Fruit fly (Drosophila melanogaster) whole organism, embryonic: ENCODE data around the gene CG12990.

Source experiments
- CG10209 ChIP-seq: fragments of 200-800 bp; sonication (Bioruptor generic); optimal IDR thresholded peaks from 3 replicates; lab custom pipeline; 2017; ENCODE audit warnings: missing biosample characterization, mild to moderate bottlenecking, missing genetic modification characterization, missing genetic modification reagents
- CG10431 ChIP-seq: fragments of 200-800 bp; sonication (Bioruptor generic); optimal IDR thresholded peaks from 3 replicates; lab custom pipeline; 2018; ENCODE audit warnings: missing biosample characterization, mild to moderate bottlenecking, missing genetic modification characterization
- CG10654 ChIP-seq: fragments of 200-800 bp; sonication (Bioruptor generic); optimal IDR thresholded peaks from 2 replicates; lab custom pipeline; 2016; ENCODE audit warnings: missing biosample characterization, missing genetic modification characterization
- CG11504 ChIP-seq: fragments of 200-800 bp; sonication (Bioruptor generic); optimal IDR thresholded peaks from 3 replicates; lab custom pipeline; 2019; ENCODE audit warnings: missing biosample characterization, mild to moderate bottlenecking, missing genetic modification characterization, moderate library complexity
- CG12155 ChIP-seq: fragments of 200-800 bp; sonication (Bioruptor generic); optimal IDR thresholded peaks from 3 replicates; lab custom pipeline; 2016; ENCODE audit warnings: missing biosample characterization, missing genetic modification characterization
- CG14965 ChIP-seq: fragments of 200-800 bp; sonication (Bioruptor generic); optimal IDR thresholded peaks from 2 replicates; lab custom pipeline; 2016; ENCODE audit warnings: missing biosample characterization, missing genetic modification characterization, borderline replicate concordance
- CG15601 ChIP-seq: fragments of 200-800 bp; sonication (Bioruptor generic); optimal IDR thresholded peaks from 3 replicates; lab custom pipeline; 2019; ENCODE audit warnings: missing biosample characterization, mild to moderate bottlenecking, missing genetic modification characterization, moderate library complexity
- CG1602 ChIP-seq: fragments of 200-800 bp; sonication (Bioruptor generic); optimal IDR thresholded peaks from 3 replicates; lab custom pipeline; 2016; ENCODE audit warnings: missing biosample characterization, missing genetic modification characterization
- CG1647 ChIP-seq: fragments of 200-800 bp; sonication (Bioruptor generic); optimal IDR thresholded peaks from 3 replicates; lab custom pipeline; 2016; ENCODE audit warnings: missing biosample characterization, missing genetic modification characterization
- CG17328 ChIP-seq: fragments of 200-800 bp; sonication (Bioruptor generic); IDR thresholded peaks from 2 replicates; pipeline ENCODE4 v1.3.6; 2022; ENCODE audit warnings: missing biosample characterization, missing genetic modification characterization
- CG18262 ChIP-seq: fragments of 200-800 bp; optimal IDR thresholded peaks from 3 replicates; lab custom pipeline; 2019; ENCODE audit warnings: missing biosample characterization, mild to moderate bottlenecking, missing genetic modification characterization, moderate library complexity
- CG2712 ChIP-seq: fragments of 200-800 bp; optimal IDR thresholded peaks from 3 replicates; lab custom pipeline; 2019; ENCODE audit warnings: missing biosample characterization, mild to moderate bottlenecking, missing genetic modification characterization, moderate library complexity
- CG34376 ChIP-seq: fragments of 200-800 bp; sonication (Bioruptor generic); optimal IDR thresholded peaks from 2 replicates; lab custom pipeline; 2018; ENCODE audit warnings: missing biosample characterization, mild to moderate bottlenecking, missing genetic modification characterization
- CG3847 ChIP-seq: fragments of 200-800 bp; sonication (Bioruptor generic); IDR thresholded peaks from 2 replicates; pipeline ENCODE4 v1.3.6; 2022; ENCODE audit warnings: missing biosample characterization, missing genetic modification characterization
- CG42726 ChIP-seq: fragments of 200-800 bp; sonication (Bioruptor generic); IDR thresholded peaks from 2 replicates; pipeline ENCODE4 v1.3.6; 2022; ENCODE audit warnings: missing biosample characterization, missing genetic modification characterization; ENCODE audit not compliant: partially characterized antibody
- CG6272 ChIP-seq: fragments of 200-800 bp; sonication (Bioruptor generic); IDR thresholded peaks from 2 replicates; pipeline ENCODE4 v1.3.6; 2022; ENCODE audit warnings: missing biosample characterization, missing genetic modification characterization
- CG6765 ChIP-seq: fragments of 200-800 bp; sonication (Bioruptor generic); optimal IDR thresholded peaks from 3 replicates; lab custom pipeline; 2017; ENCODE audit warnings: missing biosample characterization, mild to moderate bottlenecking, missing genetic modification characterization
- CG7372 ChIP-seq: fragments of 200-800 bp; sonication (Bioruptor generic); IDR thresholded peaks from 2 replicates; pipeline ENCODE4 v1.3.6; 2022; ENCODE audit warnings: missing biosample characterization, missing genetic modification characterization
- CG7745 ChIP-seq: fragments of 200-800 bp; sonication (Bioruptor generic); optimal IDR thresholded peaks from 2 replicates; lab custom pipeline; 2018; ENCODE audit warnings: missing biosample characterization, mild to moderate bottlenecking, missing genetic modification characterization, moderate library complexity
- CG9727 ChIP-seq: fragments of 200-800 bp; sonication (Bioruptor generic); optimal IDR thresholded peaks from 3 replicates; lab custom pipeline; 2017; ENCODE audit warnings: missing biosample characterization, mild to moderate bottlenecking, missing genetic modification characterization
- D19B ChIP-seq: fragments of 200-800 bp; sonication (Bioruptor generic); optimal IDR thresholded peaks from 2 replicates; lab custom pipeline; 2017; ENCODE audit warnings: missing biosample characterization, mild to moderate bottlenecking, missing genetic modification characterization
- Dip2 ChIP-seq: fragments of 200-800 bp; sonication (Bioruptor generic); IDR thresholded peaks from 2 replicates; pipeline ENCODE4 v1.3.6; 2022; ENCODE audit warnings: missing biosample characterization, missing genetic modification characterization
- Eip74EF ChIP-seq, 2 experiments: fragments of 200-800 bp in 1 of 2; fragments of >200 bp in 1 of 2; sonication (Bioruptor generic) in 1 of 2; optimal IDR thresholded peaks; 2 replicates each; lab custom pipeline; 2017 to 2019; ENCODE audit warnings: missing biosample characterization in 2 of 2, missing genetic modification characterization in 2 of 2, mild to moderate bottlenecking in 1 of 2, moderate library complexity in 1 of 2
- HHEX ChIP-seq: fragments of 200-800 bp; sonication (Bioruptor generic); optimal IDR thresholded peaks from 3 replicates; lab custom pipeline; 2017; ENCODE audit warnings: missing biosample characterization, mild to moderate bottlenecking, missing genetic modification characterization, missing genetic modification reagents
- Hey ChIP-seq: fragments of 200-800 bp; sonication (Bioruptor generic); optimal IDR thresholded peaks from 3 replicates; lab custom pipeline; 2018; ENCODE audit warnings: missing biosample characterization, mild to moderate bottlenecking, missing genetic modification characterization
- HmgD ChIP-seq: fragments of 200-800 bp; sonication (Bioruptor generic); optimal IDR thresholded peaks from 3 replicates; lab custom pipeline; 2016; ENCODE audit warnings: missing biosample characterization, missing genetic modification characterization
- Hmx ChIP-seq: fragments of 200-800 bp; sonication (Bioruptor generic); optimal IDR thresholded peaks from 2 replicates; lab custom pipeline; 2016; ENCODE audit warnings: missing biosample characterization, missing genetic modification characterization
- Hr39 ChIP-seq: fragments of >200 bp; optimal IDR thresholded peaks from 2 replicates; lab custom pipeline; 2017
- Nf-YA ChIP-seq: fragments of 200-800 bp; sonication (Bioruptor generic); IDR thresholded peaks from 2 replicates; pipeline ENCODE4 v1.3.6; 2022; ENCODE audit warnings: missing biosample characterization, missing genetic modification characterization
- Pdp1 ChIP-seq, 2 experiments: fragments of 200-800 bp; sonication (Bioruptor generic); optimal IDR thresholded peaks; 3 replicates each; lab custom pipeline; 2016; ENCODE audit warnings: missing biosample characterization in 2 of 2, missing genetic modification characterization in 2 of 2, mild to moderate bottlenecking in 1 of 2, moderate library complexity in 1 of 2
- amos ChIP-seq: fragments of 200-800 bp; sonication (Bioruptor generic); IDR thresholded peaks from 2 replicates; pipeline ENCODE4 v1.3.6; 2022; ENCODE audit warnings: missing biosample characterization, missing genetic modification characterization; ENCODE audit not compliant: partially characterized antibody
- fd64A ChIP-seq: fragments of 200-800 bp; sonication (Bioruptor generic); optimal IDR thresholded peaks from 3 replicates; lab custom pipeline; 2018; ENCODE audit warnings: missing biosample characterization, mild to moderate bottlenecking, missing genetic modification characterization
- fu2 ChIP-seq: fragments of 200-800 bp; sonication (Bioruptor generic); optimal IDR thresholded peaks from 2 replicates; lab custom pipeline; 2016; ENCODE audit warnings: missing biosample characterization, missing genetic modification characterization
- gro ChIP-seq: fragments of 200-800 bp; sonication (Bioruptor generic); optimal IDR thresholded peaks from 2 replicates; lab custom pipeline; 2016; ENCODE audit warnings: missing biosample characterization, missing genetic modification characterization
- gt ChIP-seq: fragments of 200-800 bp; sonication (Bioruptor generic); IDR thresholded peaks from 2 replicates; pipeline ENCODE4 v1.3.6; 2022; ENCODE audit warnings: missing biosample characterization, missing genetic modification characterization
- ham ChIP-seq: fragments of 200-800 bp; sonication (Bioruptor generic); IDR thresholded peaks from 2 replicates; pipeline ENCODE4 v1.3.6; 2022; ENCODE audit warnings: missing biosample characterization, missing genetic modification characterization
- hkb ChIP-seq, 2 experiments: fragments of 200-800 bp in 1 of 2; fragments of >200 bp in 1 of 2; sonication (Bioruptor generic) in 1 of 2; IDR thresholded peaks in 1 of 2; optimal IDR thresholded peaks in 1 of 2; 2 replicates each; pipeline versions ENCODE4 v1.3.6 to Lab custom; 2017 to 2022; ENCODE audit warnings: missing biosample characterization in 1 of 2, missing genetic modification characterization in 1 of 2
- insv ChIP-seq, 2 experiments: fragments of 200-800 bp; sonication (Bioruptor generic); optimal IDR thresholded peaks; 3 replicates each; lab custom pipeline; 2016 to 2018; ENCODE audit warnings: missing biosample characterization in 2 of 2, missing genetic modification characterization in 2 of 2
- jing ChIP-seq: fragments of 200-800 bp; sonication (Bioruptor generic); optimal IDR thresholded peaks from 2 replicates; lab custom pipeline; 2018; ENCODE audit warnings: missing biosample characterization, mild to moderate bottlenecking, missing genetic modification characterization
- nerfin-2 ChIP-seq: fragments of 200-800 bp; sonication (Bioruptor generic); IDR thresholded peaks from 2 replicates; pipeline ENCODE4 v1.3.6; 2022; ENCODE audit warnings: missing biosample characterization, missing genetic modification characterization; ENCODE audit not compliant: partially characterized antibody
- org-1 ChIP-seq: fragments of 200-800 bp; sonication (Bioruptor generic); optimal IDR thresholded peaks from 2 replicates; lab custom pipeline; 2017; ENCODE audit warnings: missing biosample characterization, missing genetic modification characterization
- pho ChIP-seq: fragments of 200-800 bp; sonication (Bioruptor generic); optimal IDR thresholded peaks from 2 replicates; lab custom pipeline; 2016; ENCODE audit warnings: missing biosample characterization, missing genetic modification characterization
- pita ChIP-seq: fragments of 200-800 bp; sonication (Bioruptor generic); optimal IDR thresholded peaks from 2 replicates; lab custom pipeline; 2017; ENCODE audit warnings: missing biosample characterization, mild to moderate bottlenecking, missing genetic modification characterization
- ro ChIP-seq: fragments of 200-800 bp; sonication (Bioruptor generic); IDR thresholded peaks from 2 replicates; pipeline ENCODE4 v1.3.6; 2022; ENCODE audit warnings: missing biosample characterization, missing genetic modification characterization
- sna ChIP-seq: fragments of 200-800 bp; sonication (Bioruptor generic); IDR thresholded peaks from 2 replicates; pipeline ENCODE4 v1.3.6; 2022; ENCODE audit warnings: missing biosample characterization, missing genetic modification characterization; ENCODE audit not compliant: partially characterized antibody
- tgo ChIP-seq: fragments of 200-800 bp; sonication (Bioruptor generic); IDR thresholded peaks from 3 replicates; pipeline ENCODE4 v1.3.6; 2022; ENCODE audit warnings: missing biosample characterization, missing genetic modification characterization
- unpg ChIP-seq: fragments of 200-800 bp; sonication (Bioruptor generic); optimal IDR thresholded peaks from 3 replicates; lab custom pipeline; 2018; ENCODE audit warnings: missing biosample characterization, mild to moderate bottlenecking, missing genetic modification characterization, moderate library complexity
- vfl ChIP-seq: fragments of 200-800 bp; sonication (Bioruptor generic); optimal IDR thresholded peaks from 2 replicates; lab custom pipeline; 2016; ENCODE audit warnings: missing biosample characterization, missing genetic modification characterization
- zen2 ChIP-seq: fragments of 200-800 bp; sonication (Bioruptor generic); IDR thresholded peaks from 3 replicates; pipeline ENCODE4 v1.3.6; 2022; ENCODE audit warnings: missing biosample characterization, missing genetic modification characterization; ENCODE audit not compliant: partially characterized antibody
- zfh1 ChIP-seq: fragments of 200-800 bp; sonication (Bioruptor generic); IDR thresholded peaks from 3 replicates; pipeline ENCODE4 v1.3.6; 2022; ENCODE audit warnings: missing biosample characterization, missing genetic modification characterization

Gene CG12990

DNA sequence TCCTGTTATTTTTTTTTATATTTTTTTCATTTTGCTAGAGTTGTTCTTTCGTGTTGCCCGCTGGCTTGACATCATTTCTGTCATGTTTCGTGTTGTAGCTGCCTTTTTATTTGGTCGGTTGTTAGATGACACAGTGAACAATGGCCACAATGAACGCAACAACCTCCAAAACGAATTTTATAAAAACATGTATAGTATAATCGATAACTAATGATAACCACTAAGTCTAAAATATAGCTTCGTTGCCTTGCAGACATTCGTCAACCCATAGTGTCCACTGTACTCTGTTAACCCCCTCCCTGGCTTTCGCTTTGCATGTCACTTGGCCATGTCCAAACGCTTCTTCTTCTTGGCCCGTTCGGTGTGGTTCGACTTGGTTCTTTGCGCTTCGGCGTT, 42.0 kb upstream of the CG12990 start (continued):
- TF ChIP-seq CG2712 (tag; lab: Kevin White, UChicago) (peak; percentile 66), Dip2 (no peak), CG15601 (tag; lab: Kevin White, UChicago) (peak; percentile 7), CG42726 (no peak), ro (GFP tag; lab: Robert Waterston, UW) (0 out of 2 replicates have a peak, but pooled peaks have one; percentile 8), hkb (optimal IDR thresholded peaks at IDR 0.05; lab: Kevin White, UChicago) (no peak), hkb (GFP tag; IDR thresholded peaks at IDR 0.05; lab: Robert Waterston, UW) (peak; percentile 85), D19B (GFP tag; lab: Kevin White, UChicago) (no peak), zen2 (GFP tag; lab: Robert Waterston, UW) (no peak), CG14965 (GFP tag; lab: Kevin White, UChicago) (peak; percentile 38), CG1647 (GFP tag; lab: Kevin White, UChicago) (peak; percentile 76), gt (GFP tag; lab: Robert Waterston, UW) (peak; percentile 49; the same call in 1 of the 2 replicates), jing (GFP tag; lab: Kevin White, UChicago) (peak; percentile 37), CG6272 (GFP tag; lab: Robert Waterston, UW) (peak; percentile 78), Hr39 (lab: Kevin White, UChicago) (no peak), CG3847 (peak; percentile 57), CG17328 (GFP tag; lab: Robert Waterston, UW) (peak; percentile 79), fd64A (GFP tag; lab: Kevin White, UChicago) (peak; percentile 47), HmgD (peak; percentile 17), CG10209 (GFP tag; lab: Kevin White, UChicago) (peak; percentile 47), sna (GFP tag; lab: Robert Waterston, UW) (no peak), fu2 (GFP tag; lab: Kevin White, UChicago) (peak; percentile 32), Pdp1 (GFP tag; optimal IDR thresholded peaks at IDR 0.05; lab: Kevin White, UChicago) (peak; percentile 54 to 75), CG18262 (peak; percentile 65), CG7372 (GFP tag; lab: Robert Waterston, UW) (peak; percentile 75), amos (GFP tag; lab: Robert Waterston, UW) (no peak), Hmx (GFP tag; lab: Kevin White, UChicago) (no peak), vfl (GFP tag; lab: Kevin White, UChicago) (no peak), CG12155 (GFP tag; lab: Kevin White, UChicago) (peak; percentile 48), unpg (GFP tag; lab: Kevin White, UChicago) (peak; percentile 71), CG1602 (GFP tag; lab: Kevin White, UChicago) (no peak), Eip74EF (GFP tag; optimal IDR thresholded peaks at IDR 0.05; lab: Kevin White, UChicago) (no peak), insv (GFP tag; optimal IDR thresholded peaks at IDR 0.05; lab: Kevin White, UChicago) (no peak), Hey (tag; lab: Kevin White, UChicago) (no peak), CG6765 (GFP tag; lab: Kevin White, UChicago) (no peak), gro (GFP tag; lab: Kevin White, UChicago) (peak; percentile 71), CG34376 (GFP tag; lab: Kevin White, UChicago) (no peak), tgo (GFP tag; lab: Robert Waterston, UW) (peak; percentile 73), zfh1 (GFP tag; lab: Robert Waterston, UW) (peak; percentile 88), pita (GFP tag; lab: Kevin White, UChicago) (no peak), CG9727 (GFP tag; lab: Kevin White, UChicago) (peak; percentile 18), pho (peak; percentile 30), CG7745 (no peak), ham (no peak), nerfin-2 (GFP tag; lab: Robert Waterston, UW) (no peak), HHEX (GFP tag; lab: Kevin White, UChicago) (peak; percentile 30), CG11504 (tag; lab: Kevin White, UChicago) (peak; percentile 67), CG10654 (GFP tag; lab: Kevin White, UChicago) (peak; percentile 28), Nf-YA (GFP tag; lab: Robert Waterston, UW) (peak; percentile 78), CG10431 (GFP tag; lab: Kevin White, UChicago) (no peak), org-1 (peak; percentile 8)
